Worm (Caenorhabditis elegans): Measurements from ENCODE around the gene srw-95.

DNA sequence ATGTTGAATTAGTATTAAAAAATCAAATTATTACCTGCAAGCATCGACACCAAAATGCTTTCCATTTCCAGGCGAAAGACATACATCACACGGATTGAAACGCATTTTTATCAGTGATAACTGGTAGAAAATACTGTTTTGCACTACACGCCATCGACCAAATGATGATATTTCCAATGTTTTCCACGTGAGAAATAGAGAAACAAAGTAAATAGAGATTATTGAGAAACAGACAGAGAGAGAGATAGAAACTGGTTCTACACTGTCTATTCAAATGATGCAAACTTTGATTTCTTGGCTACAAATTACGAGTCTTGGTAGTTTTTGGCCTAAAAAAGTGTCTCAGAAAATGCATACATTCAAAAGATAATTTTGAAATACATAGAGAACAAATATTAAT lies 23.5 kb upstream of the srw-95 start, which contains the start of gene nhr-104:
- TF ChIP-seq him-1 (tag; optimal IDR thresholded peaks at IDR 0.05) (no peak), dao-5 (tag; optimal IDR thresholded peaks at IDR 0.05) (no peak)

All from whole organism, L4/young adult.